Fruit fly (Drosophila melanogaster) whole organism, wandering third instar larva: ENCODE results near the gene Nprl2.

Experiments
- Abd-B ChIP-seq: fragments of >200 bp; optimal IDR thresholded peaks from 2 replicates; lab custom pipeline; 2017; ENCODE audit warnings: missing biosample characterization, missing genetic modification characterization
- CG32264 ChIP-seq: fragments of 200-800 bp; sonication (Bioruptor generic); optimal IDR thresholded peaks from 2 replicates; lab custom pipeline; 2016; ENCODE audit warnings: missing biosample characterization, missing genetic modification characterization
- CrebA ChIP-seq: fragments of 200-800 bp; sonication (Bioruptor generic); optimal IDR thresholded peaks from 2 replicates; lab custom pipeline; 2016; ENCODE audit warnings: missing biosample characterization, mild to moderate bottlenecking, missing genetic modification characterization, borderline replicate concordance
- Dif ChIP-seq: fragments of 200-275, 200-300 bp; sonication (Bioruptor generic); optimal IDR thresholded peaks from 2 replicates; lab custom pipeline; 2018; ENCODE audit warnings: missing biosample characterization, missing genetic modification characterization; ENCODE audit not compliant: partially characterized antibody
- HLH106 ChIP-seq: fragments of 200-800 bp; optimal IDR thresholded peaks from 3 replicates; lab custom pipeline; 2019; ENCODE audit warnings: missing biosample characterization, mild to moderate bottlenecking, missing genetic modification characterization, moderate library complexity
- Hnf4 ChIP-seq: fragments of 200-800 bp; sonication (Bioruptor generic); optimal IDR thresholded peaks from 2 replicates; lab custom pipeline; 2016; ENCODE audit warnings: missing biosample characterization, mild to moderate bottlenecking, missing genetic modification characterization
- Hr78 ChIP-seq: fragments of >200 bp; optimal IDR thresholded peaks from 2 replicates; lab custom pipeline; 2017; ENCODE audit warnings: missing biosample characterization, missing genetic modification characterization
- Jra ChIP-seq: sonication (Bioruptor generic); optimal IDR thresholded peaks from 2 replicates; lab custom pipeline; 2016; ENCODE audit warnings: missing biosample characterization, missing genetic modification characterization
- Myc ChIP-seq: fragments of >200 bp; optimal IDR thresholded peaks from 2 replicates; lab custom pipeline; 2017
- N ChIP-seq: fragments of >200 bp; optimal IDR thresholded peaks from 2 replicates; lab custom pipeline; 2018; ENCODE audit warnings: missing biosample characterization, missing external identifiers, missing genetic modification characterization
- OdsH ChIP-seq: fragments of 200-800 bp; sonication (Bioruptor generic); optimal IDR thresholded peaks from 2 replicates; lab custom pipeline; 2016; ENCODE audit warnings: missing biosample characterization, mild to moderate bottlenecking, missing genetic modification characterization
- Rel ChIP-seq, 2 experiments: fragments of 200-800 bp; sonication (Bioruptor generic) in 1 of 2; optimal IDR thresholded peaks; 2 replicates in 1 of 2; 3 replicates in 1 of 2; lab custom pipeline; 2016 to 2019; ENCODE audit warnings: mild to moderate bottlenecking in 2 of 2, missing biosample characterization in 2 of 2, missing genetic modification characterization in 2 of 2, moderate library complexity in 1 of 2
- Sp1 ChIP-seq: fragments of 200-800 bp; sonication (Bioruptor generic); optimal IDR thresholded peaks from 3 replicates; lab custom pipeline; 2019; ENCODE audit warnings: missing biosample characterization, mild to moderate bottlenecking, missing genetic modification characterization, moderate library complexity
- Vsx2 ChIP-seq: fragments of 200-300, 225-300 bp; sonication (Bioruptor generic); optimal IDR thresholded peaks from 2 replicates; lab custom pipeline; 2018; ENCODE audit warnings: missing biosample characterization, missing genetic modification characterization; ENCODE audit not compliant: partially characterized antibody
- br ChIP-seq: fragments of 200-800 bp; sonication (Bioruptor generic); optimal IDR thresholded peaks from 2 replicates; lab custom pipeline; 2016; ENCODE audit warnings: missing biosample characterization, missing genetic modification characterization
- dl ChIP-seq, 2 experiments: fragments of 175-275, 200-275 bp in 1 of 2; fragments of 200-275 bp in 1 of 2; sonication (Bioruptor generic); optimal IDR thresholded peaks; lab custom pipeline; 2018; ENCODE audit warnings: mild to moderate bottlenecking in 2 of 2, missing biosample characterization in 2 of 2, missing genetic modification characterization in 2 of 2, moderate library complexity in 2 of 2; ENCODE audit not compliant: partially characterized antibody in 2 of 2, insufficient read depth in 1 of 2
- dmrt93B ChIP-seq: fragments of 200-800 bp; sonication (Bioruptor generic); optimal IDR thresholded peaks from 2 replicates; lab custom pipeline; 2018; ENCODE audit warnings: missing biosample characterization, mild to moderate bottlenecking, missing genetic modification characterization
- dsf ChIP-seq: sonication (Bioruptor generic); optimal IDR thresholded peaks from 2 replicates; lab custom pipeline; 2016; ENCODE audit warnings: missing biosample characterization, missing genetic modification characterization, borderline replicate concordance
- ey ChIP-seq: fragments of 200-800 bp; sonication (Bioruptor generic); optimal IDR thresholded peaks from 2 replicates; lab custom pipeline; 2016; ENCODE audit warnings: missing biosample characterization, missing genetic modification characterization
- foxo ChIP-seq, 2 experiments: fragments of 200-800 bp; sonication (Bioruptor generic); optimal IDR thresholded peaks; 2 replicates in 1 of 2; 3 replicates in 1 of 2; lab custom pipeline; 2016 to 2017; ENCODE audit warnings: missing biosample characterization in 2 of 2, missing genetic modification characterization in 2 of 2
- fru ChIP-seq: fragments of 200-800 bp; sonication (Bioruptor generic); optimal IDR thresholded peaks from 3 replicates; lab custom pipeline; 2016; ENCODE audit warnings: missing biosample characterization, mild to moderate bottlenecking, missing genetic modification characterization
- h ChIP-seq: fragments of 200-800 bp; sonication (Bioruptor generic); optimal IDR thresholded peaks from 3 replicates; lab custom pipeline; 2016; ENCODE audit warnings: missing biosample characterization, mild to moderate bottlenecking, missing genetic modification characterization
- jim ChIP-seq: fragments of 175-275, 200-325 bp; sonication (Bioruptor generic); optimal IDR thresholded peaks from 2 replicates; lab custom pipeline; 2016; ENCODE audit warnings: missing biosample characterization, mild to moderate bottlenecking, missing genetic modification characterization
- lola ChIP-seq: fragments of >200 bp; optimal IDR thresholded peaks from 2 replicates; lab custom pipeline; 2017; ENCODE audit warnings: missing biosample characterization, missing genetic modification characterization
- pan ChIP-seq: fragments of >200 bp; optimal IDR thresholded peaks from 2 replicates; lab custom pipeline; 2017
- rgr ChIP-seq: fragments of 200-800 bp; sonication (Bioruptor generic); optimal IDR thresholded peaks from 3 replicates; lab custom pipeline; 2016; ENCODE audit warnings: missing biosample characterization, mild to moderate bottlenecking, missing genetic modification characterization
- sv ChIP-seq: fragments of 200-800 bp; sonication (Bioruptor generic); optimal IDR thresholded peaks from 3 replicates; lab custom pipeline; 2016; ENCODE audit warnings: missing biosample characterization, missing genetic modification characterization
- tai ChIP-seq: sonication (Bioruptor generic); optimal IDR thresholded peaks from 2 replicates; lab custom pipeline; 2016; ENCODE audit warnings: missing biosample characterization, missing genetic modification characterization
- usp ChIP-seq: fragments of >200 bp; optimal IDR thresholded peaks from 2 replicates; lab custom pipeline; 2017; ENCODE audit warnings: missing biosample characterization, missing genetic modification characterization
- woc ChIP-seq: sonication (Bioruptor generic); optimal IDR thresholded peaks from 2 replicates; lab custom pipeline; 2016; ENCODE audit warnings: missing biosample characterization, mild to moderate bottlenecking, missing genetic modification characterization

Nprl2 gene

DNA sequence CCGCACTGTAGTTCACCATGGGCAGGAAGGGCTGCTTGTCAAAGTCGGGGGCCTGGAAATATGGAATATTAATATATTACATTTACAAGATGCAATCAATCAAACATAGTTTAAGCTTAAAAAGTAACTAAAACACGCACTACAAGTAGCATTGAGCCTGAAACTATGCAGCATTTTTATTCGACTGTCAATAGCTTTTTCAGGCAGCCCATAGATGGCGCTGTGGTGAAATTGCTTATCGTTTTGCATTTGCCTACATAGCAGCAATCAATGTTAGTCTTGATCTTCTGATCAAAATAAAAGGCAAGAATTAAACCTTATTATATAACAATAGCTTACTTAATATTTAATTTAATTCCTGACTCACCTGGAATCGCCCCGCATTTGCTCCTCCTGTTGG lies 37.6 kb downstream of the Nprl2 start:
- TF ChIP-seq CrebA (GFP tag; lab: Kevin White, UChicago) (no peak), Dif (no peak), lola (GFP tag; lab: Kevin White, UChicago) (no peak), fru (GFP tag; lab: Kevin White, UChicago) (no peak), foxo (GFP tag; optimal IDR thresholded peaks at IDR 0.05; lab: Kevin White, UChicago) (no peak), Hnf4 (no peak), sv (GFP tag; lab: Kevin White, UChicago) (no peak), N (no peak), ey (GFP tag; lab: Kevin White, UChicago) (no peak), Abd-B (no peak), dmrt93B (no peak), dl (GFP tag; optimal IDR thresholded peaks at IDR 0.05; lab: Kevin White, UChicago; ENCODE audit: insufficient read depth in 1 of 2, partially characterized antibody in 2 of 2) (no peak), dsf (GFP tag; lab: Kevin White, UChicago) (no peak)

- TF ChIP-seq Jra (no peak), br (GFP tag; lab: Kevin White, UChicago) (no peak), fru (GFP tag; lab: Kevin White, UChicago) (no peak), usp (GFP tag; lab: Kevin White, UChicago) (no peak), woc (no peak), OdsH (no peak), Hr78 (GFP tag; lab: Kevin White, UChicago) (no peak), foxo (GFP tag; optimal IDR thresholded peaks at IDR 0.05; lab: Kevin White, UChicago) (no peak), h (GFP tag; lab: Kevin White, UChicago) (no peak), tai (no peak), dmrt93B (no peak), rgr (GFP tag; lab: Kevin White, UChicago) (no peak), Vsx2 (no peak), N (no peak), Sp1 (GFP tag; lab: Kevin White, UChicago) (no peak), CG32264 (no peak), dsf (GFP tag; lab: Kevin White, UChicago) (no peak), pan (lab: Kevin White, UChicago) (no peak)
These were observed 39.9 kb downstream of the Nprl2 start, which contains the start of gene RSG7 for dm6 chrX:16844295-16844694. TSS of gene RSG7 (minus strand) at chrX:16844433.

DNA sequence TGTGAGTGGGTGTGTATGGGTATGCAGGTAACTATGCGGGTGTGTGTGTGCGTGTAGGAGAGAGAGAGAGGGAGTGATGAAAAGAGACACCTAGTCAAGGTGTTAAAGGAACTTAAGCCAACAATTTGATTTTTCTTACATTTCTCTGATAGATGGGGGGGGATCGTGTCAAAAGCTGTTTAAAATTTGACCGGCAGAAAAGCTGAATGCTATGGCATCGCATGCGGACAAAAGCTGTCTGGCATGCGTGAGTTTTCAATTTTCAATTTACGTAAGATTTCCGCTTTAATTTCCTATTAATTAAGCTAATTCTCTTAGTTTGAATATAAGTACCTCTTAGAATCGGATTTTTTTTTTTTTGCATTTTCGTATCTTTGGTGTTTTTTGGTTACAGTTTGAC lies 44.3 kb downstream of the Nprl2 start:
- TF ChIP-seq Dif (peak; percentile 98), dl (GFP tag; optimal IDR thresholded peaks at IDR 0.05; lab: Kevin White, UChicago; ENCODE audit: insufficient read depth in 1 of 2, partially characterized antibody in 2 of 2) (peak; percentile 58 to 83), Vsx2 (peak; percentile 82), CG32264 (no peak), usp (GFP tag; lab: Kevin White, UChicago) (no peak)
- TF ChIP-seq, all 38 proteins: peak for 3

DNA sequence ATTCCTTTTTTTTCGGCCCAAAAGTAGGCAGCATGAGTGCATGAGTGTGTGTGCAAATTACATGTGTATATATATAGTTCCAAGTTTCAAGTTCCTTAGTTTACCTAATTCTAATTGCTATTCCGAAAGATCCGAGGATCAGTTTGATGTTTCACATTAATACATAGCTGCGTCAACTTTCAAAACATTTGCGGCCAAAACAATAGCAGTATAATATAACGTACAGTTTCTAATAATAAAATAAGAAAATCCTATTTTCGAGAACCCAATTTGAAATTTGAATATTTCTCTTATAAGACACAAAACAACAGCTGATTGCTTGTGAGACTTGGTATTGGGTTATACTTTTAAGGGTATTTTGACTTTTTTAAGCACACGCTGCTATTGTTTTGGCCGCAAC lies 45.1 kb downstream of the Nprl2 start:
- TF ChIP-seq Vsx2, result no peak
- TF ChIP-seq dl (GFP tag; optimal IDR thresholded peaks at IDR 0.05; lab: Kevin White, UChicago; ENCODE audit: insufficient read depth in 1 of 2, partially characterized antibody in 2 of 2), result no peak
- no peak for TF ChIP-seq tai
- TF ChIP-seq sv (GFP tag; lab: Kevin White, UChicago), result no peak
- TF ChIP-seq ey (GFP tag; lab: Kevin White, UChicago), result no peak
- no peak for TF ChIP-seq foxo (GFP tag; optimal IDR thresholded peaks at IDR 0.05; lab: Kevin White, UChicago)
- no peak for TF ChIP-seq HLH106
- TF ChIP-seq Dif, result no peak
- TF ChIP-seq Sp1 (GFP tag; lab: Kevin White, UChicago), result no peak

- TF ChIP-seq Rel (GFP tag; optimal IDR thresholded peaks at IDR 0.05; lab: Kevin White, UChicago) (no peak), Rel (tag; optimal IDR thresholded peaks at IDR 0.05; lab: Kevin White, UChicago) (peak; percentile 91), Myc (no peak), Dif (no peak), pan (lab: Kevin White, UChicago) (no peak), jim (GFP tag; lab: Kevin White, UChicago) (no peak)
These were observed 46.5 kb downstream of the Nprl2 start for dm6 chrX:16837588-16838178.
